Worm (Caenorhabditis elegans): ENCODE results near the gene srh-250.

DNA sequence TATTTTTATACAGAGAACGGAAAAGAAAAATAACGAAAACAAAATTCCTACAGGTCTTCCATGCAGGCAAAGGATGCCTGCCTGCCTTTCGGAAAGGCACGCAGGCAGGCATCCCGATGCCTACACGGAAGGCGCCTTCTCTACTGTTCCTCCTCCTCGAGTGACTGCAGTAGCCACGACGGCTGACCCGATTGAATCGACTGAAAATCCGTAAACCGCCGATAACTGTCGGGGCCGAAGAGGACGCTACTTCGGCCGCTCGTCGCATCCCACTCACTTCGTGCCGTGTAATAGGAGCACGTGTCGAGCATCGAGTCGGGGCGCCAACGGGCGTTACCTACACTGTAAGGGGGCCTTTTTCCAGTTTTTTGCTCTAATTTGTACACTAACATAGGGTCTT, 42.2 kb downstream of the srh-250 start:
- no peak for TF ChIP-seq flt-1 (GFP tag; IDR thresholded peaks at IDR 0.05)
- TF ChIP-seq hmg-4 (GFP tag; optimal IDR thresholded peaks at IDR 0.05) = no peak
- TF ChIP-seq ama-1 (optimal IDR thresholded peaks at IDR 0.05) = no peak
- no peak for TF ChIP-seq scrt-1 (GFP tag; IDR thresholded peaks at IDR 0.05)
- TF ChIP-seq tbx-37 (GFP tag; conservative IDR thresholded peaks at IDR 0.05) = no peak
- TF ChIP-seq hnd-1 (tag; optimal IDR thresholded peaks at IDR 0.05) = no peak
- no peak for TF ChIP-seq tra-4 (tag; optimal IDR thresholded peaks at IDR 0.05)
- TF ChIP-seq ceh-36 (tag; optimal IDR thresholded peaks at IDR 0.05) = no peak
- no peak for TF ChIP-seq ets-7 (tag; optimal IDR thresholded peaks at IDR 0.05)
- no peak for TF ChIP-seq F13C5.2 (tag; optimal IDR thresholded peaks at IDR 0.05)
- TF ChIP-seq B0310.2 (tag; optimal IDR thresholded peaks at IDR 0.05) = no peak
- TF ChIP-seq sea-1 (GFP tag; conservative IDR thresholded peaks at IDR 0.05) = no peak
- TF ChIP-seq tbx-11 (GFP tag; IDR thresholded peaks at IDR 0.05) = no peak

All from whole organism, early embryonic.